Worm (Caenorhabditis elegans): ENCODE results near the gene C54D1.7.

C54D1.7 gene

DNA sequence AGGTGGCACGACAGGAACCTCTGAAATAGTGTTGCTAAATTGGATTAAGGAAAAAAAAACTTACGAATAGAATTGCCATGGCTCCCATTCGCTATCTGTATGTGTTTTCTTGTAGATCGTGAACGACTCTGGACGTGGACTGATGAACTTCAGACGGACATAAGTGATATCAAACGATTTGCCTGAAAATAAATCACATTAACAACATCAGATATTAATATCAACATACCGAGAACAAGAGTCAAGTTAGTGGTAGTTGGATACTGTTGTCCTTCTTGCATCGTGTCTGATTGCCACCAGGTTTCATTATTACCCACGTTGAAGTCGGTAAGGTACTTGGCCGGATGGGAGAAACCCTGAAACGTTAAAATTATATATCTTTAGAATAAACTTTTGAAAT is 6.2 kb downstream of the C54D1.7 start:
- TF ChIP-seq lin-13 (GFP tag; optimal IDR thresholded peaks at IDR 0.05) (no peak), dmd-6 (GFP tag; IDR thresholded peaks at IDR 0.05) (no peak), egl-27 (tag; optimal IDR thresholded peaks at IDR 0.05) (no peak), dmd-8 (GFP tag; IDR thresholded peaks at IDR 0.05) (no peak), unc-62 (GFP tag; optimal IDR thresholded peaks at IDR 0.05 in 1 of 2) (peak in 1 of 2 experiments; percentile 87), unc-62 (tag; optimal IDR thresholded peaks at IDR 0.05) (no peak), ztf-7 (tag; optimal IDR thresholded peaks at IDR 0.05) (no peak)

ce11 chrX:7143515-7143914 is 12.3 kb downstream of the C54D1.7 start, which contains the start of gene alh-10:
Gene alh-10, minus strand, starts transcription at chrX:7143641.
- peak; percentile 92 for TF ChIP-seq nhr-28 (tag; optimal IDR thresholded peaks at IDR 0.05)
- TF ChIP-seq nhr-76 (tag; optimal IDR thresholded peaks at IDR 0.05) = no peak
- TF ChIP-seq dve-1 (tag; optimal IDR thresholded peaks at IDR 0.05; ENCODE audit: insufficient read depth) = peak; percentile 39
- TF ChIP-seq hlh-30 (tag; optimal IDR thresholded peaks at IDR 0.05; ENCODE audit: insufficient read depth) = peak; percentile 46

ce11 chrX:7140682-7141254 is 15.1 kb downstream of the C54D1.7 start:
- TF ChIP-seq fkh-10 (GFP tag; optimal IDR thresholded peaks at IDR 0.05) (no peak), unc-62 (GFP tag; optimal IDR thresholded peaks at IDR 0.05 in 1 of 2) (peak in 1 of 2 experiments; percentile 95), unc-62 (tag; optimal IDR thresholded peaks at IDR 0.05) (no peak)

ce11 chrX:7139614-7140013 is 16.2 kb downstream of the C54D1.7 start, which contains the start of gene clec-86:
Gene clec-86, plus strand, starts transcription at chrX:7139875.
- no peak for TF ChIP-seq R02D3.7 (tag; optimal IDR thresholded peaks at IDR 0.05)
- no peak for TF ChIP-seq daf-16 (GFP tag; optimal IDR thresholded peaks at IDR 0.05)
- TF ChIP-seq daf-16 (tag; optimal IDR thresholded peaks at IDR 0.05) = peak; percentile 29
- TF ChIP-seq gei-8 (GFP tag; optimal IDR thresholded peaks at IDR 0.05) = no peak
- peak; percentile 27 for TF ChIP-seq dve-1 (tag; optimal IDR thresholded peaks at IDR 0.05; ENCODE audit: insufficient read depth)
- TF ChIP-seq pqm-1 (tag; optimal IDR thresholded peaks at IDR 0.05) = peak; percentile 40
- TF ChIP-seq dmd-6 (GFP tag; IDR thresholded peaks at IDR 0.05) = peak; percentile 31; the same call in 1 of the 2 replicates
- peak; percentile 21 for TF ChIP-seq nhr-28 (tag; optimal IDR thresholded peaks at IDR 0.05)

ce11 chrX:7131206-7131605 is 24.6 kb downstream of the C54D1.7 start:
- peak in 1 of 2 experiments; percentile 94 for TF ChIP-seq unc-62 (GFP tag; optimal IDR thresholded peaks at IDR 0.05 in 1 of 2)
- TF ChIP-seq unc-62 (tag; optimal IDR thresholded peaks at IDR 0.05) = no peak
- TF ChIP-seq nhr-11 (tag; optimal IDR thresholded peaks at IDR 0.05) = no peak

- peak; percentile 64 for TF ChIP-seq hlh-30 (tag; optimal IDR thresholded peaks at IDR 0.05; ENCODE audit: insufficient read depth)
- TF ChIP-seq nhr-77 (tag; optimal IDR thresholded peaks at IDR 0.05) = peak; percentile 48
- peak in 1 of 2 experiments; percentile 33 for TF ChIP-seq lsy-2 (tag; optimal IDR thresholded peaks at IDR 0.05)
- TF ChIP-seq daf-16 (GFP tag; optimal IDR thresholded peaks at IDR 0.05) = no peak
- peak; percentile 56 for TF ChIP-seq daf-16 (tag; optimal IDR thresholded peaks at IDR 0.05)
- peak; percentile 55 to 84 for TF ChIP-seq mdl-1 (tag; optimal IDR thresholded peaks at IDR 0.05)
- TF ChIP-seq nhr-28 (tag; optimal IDR thresholded peaks at IDR 0.05) = peak; percentile 87
- no peak for TF ChIP-seq zfp-2 (tag; optimal IDR thresholded peaks at IDR 0.05)
- TF ChIP-seq mdt-29 (GFP tag; IDR thresholded peaks at IDR 0.05) = no peak
- TF ChIP-seq zag-1 (tag; optimal IDR thresholded peaks at IDR 0.05) = no peak
- 0 out of 2 replicates have a peak, but pooled peaks have one; percentile 10 for TF ChIP-seq hmg-1.1 (GFP tag; IDR thresholded peaks at IDR 0.05)
- TF ChIP-seq egl-43 (GFP tag; IDR thresholded peaks at IDR 0.05) = no peak
- peak; percentile 42 for TF ChIP-seq aha-1 (tag)
- peak; percentile 60 for TF ChIP-seq mxl-3 (GFP tag; optimal IDR thresholded peaks at IDR 0.05)
- TF ChIP-seq hlh-11 (tag; optimal IDR thresholded peaks at IDR 0.05) = peak; percentile 50
These were observed 26.4 kb downstream of the C54D1.7 start for ce11 chrX:7129460-7129859.

Measured in whole organism, L4 larva.